Fruit fly (Drosophila melanogaster) whole organism, embryonic: ENCODE data around the gene EMC10.

Source experiments
- Adf1 ChIP-seq: fragments of 200-800 bp; sonication (Bioruptor generic); IDR thresholded peaks from 2 replicates; pipeline ENCODE4 v1.3.6; 2022; ENCODE audit warnings: missing biosample characterization, missing genetic modification characterization
- Atf3 ChIP-seq: fragments of 200-800 bp; sonication (Bioruptor generic); optimal IDR thresholded peaks from 3 replicates; lab custom pipeline; 2016; ENCODE audit warnings: missing biosample characterization, missing genetic modification characterization
- Blimp-1 ChIP-seq: fragments of 200-800 bp; sonication (Bioruptor generic); optimal IDR thresholded peaks from 3 replicates; lab custom pipeline; 2018; ENCODE audit warnings: missing biosample characterization, missing genetic modification characterization, mild to moderate bottlenecking, moderate library complexity, missing genetic modification reagents
- CG10267 ChIP-seq: fragments of 200-800 bp; sonication (Bioruptor generic); optimal IDR thresholded peaks from 2 replicates; lab custom pipeline; 2018; ENCODE audit warnings: missing biosample characterization, mild to moderate bottlenecking, missing genetic modification characterization, moderate library complexity
- CG10979 ChIP-seq: fragments of 200-800 bp; sonication (Bioruptor generic); optimal IDR thresholded peaks from 2 replicates; lab custom pipeline; 2018; ENCODE audit warnings: missing biosample characterization, mild to moderate bottlenecking, missing genetic modification characterization, moderate library complexity
- CG12942 ChIP-seq: fragments of 200-800 bp; sonication (Bioruptor generic); optimal IDR thresholded peaks from 3 replicates; lab custom pipeline; 2016; ENCODE audit warnings: missing biosample characterization, missing genetic modification characterization
- CG14860 ChIP-seq: fragments of 200-800 bp; sonication (Bioruptor generic); IDR thresholded peaks from 3 replicates; pipeline ENCODE4 v1.3.6; 2022; ENCODE audit warnings: missing biosample characterization, missing genetic modification characterization; ENCODE audit not compliant: partially characterized antibody
- CG1529 ChIP-seq: fragments of 200-800 bp; sonication (Bioruptor generic); optimal IDR thresholded peaks from 3 replicates; lab custom pipeline; 2018; ENCODE audit warnings: missing biosample characterization, missing genetic modification characterization
- CG16813 ChIP-seq: fragments of 200-800 bp; sonication (Bioruptor generic); IDR thresholded peaks from 3 replicates; pipeline ENCODE4 v1.3.6; 2022; ENCODE audit warnings: missing biosample characterization, missing genetic modification characterization; ENCODE audit not compliant: partially characterized antibody
- CG17361 ChIP-seq: fragments of 200-800 bp; sonication (Bioruptor generic); IDR thresholded peaks from 3 replicates; pipeline ENCODE4 v1.3.6; 2022; ENCODE audit warnings: missing biosample characterization, missing genetic modification characterization
- CG18619 ChIP-seq: fragments of 200-800 bp; sonication (Bioruptor generic); optimal IDR thresholded peaks from 3 replicates; lab custom pipeline; 2017; ENCODE audit warnings: missing biosample characterization, mild to moderate bottlenecking, missing genetic modification characterization
- CG30403 ChIP-seq: fragments of 200-800 bp; sonication (Bioruptor generic); optimal IDR thresholded peaks from 3 replicates; lab custom pipeline; 2016; ENCODE audit warnings: missing biosample characterization, missing genetic modification characterization
- CG34422 ChIP-seq: fragments of 200-800 bp; sonication (Bioruptor generic); IDR thresholded peaks from 3 replicates; pipeline ENCODE4 v1.3.6; 2022; ENCODE audit warnings: missing biosample characterization, missing genetic modification characterization
- CG4360 ChIP-seq: fragments of 200-800 bp; sonication (Bioruptor generic); IDR thresholded peaks from 2 replicates; pipeline ENCODE4 v1.3.6; 2022; ENCODE audit warnings: missing biosample characterization, missing genetic modification characterization
- CG6272 ChIP-seq: fragments of 200-800 bp; sonication (Bioruptor generic); IDR thresholded peaks from 2 replicates; pipeline ENCODE4 v1.3.6; 2022; ENCODE audit warnings: missing biosample characterization, missing genetic modification characterization
- CG6791 ChIP-seq: fragments of 200-800 bp; sonication (Bioruptor generic); IDR thresholded peaks from 3 replicates; pipeline ENCODE4 v1.3.6; 2022; ENCODE audit warnings: missing biosample characterization, missing genetic modification characterization; ENCODE audit not compliant: partially characterized antibody
- CG8281 ChIP-seq: fragments of 200-800 bp; sonication (Bioruptor generic); optimal IDR thresholded peaks from 2 replicates; lab custom pipeline; 2018; ENCODE audit warnings: missing biosample characterization, mild to moderate bottlenecking, missing genetic modification characterization, moderate library complexity
- CG8290 ChIP-seq, 3 experiments: fragments of 200-800 bp; sonication (Bioruptor generic); optimal IDR thresholded peaks; 2 replicates each; lab custom pipeline; 2016 to 2019; ENCODE audit warnings: missing biosample characterization in 3 of 3, missing genetic modification characterization in 3 of 3, mild to moderate bottlenecking in 2 of 3, moderate library complexity in 1 of 3
- CG9876 ChIP-seq: fragments of 200-800 bp; sonication (Bioruptor generic); optimal IDR thresholded peaks from 2 replicates; lab custom pipeline; 2016; ENCODE audit warnings: missing biosample characterization, missing genetic modification characterization
- Chrac-16 ChIP-seq: fragments of 200-800 bp; sonication (Bioruptor generic); optimal IDR thresholded peaks from 3 replicates; lab custom pipeline; 2016; ENCODE audit warnings: missing biosample characterization, missing genetic modification characterization
- CoRest ChIP-seq: fragments of 200-800 bp; sonication (Bioruptor generic); optimal IDR thresholded peaks from 3 replicates; lab custom pipeline; 2018; ENCODE audit warnings: missing biosample characterization, mild to moderate bottlenecking, missing genetic modification characterization, moderate library complexity
- Dfd ChIP-seq, 2 experiments: fragments of >200 bp; optimal IDR thresholded peaks; 2 replicates each; lab custom pipeline; 2017; ENCODE audit warnings: missing biosample characterization in 2 of 2, missing genetic modification characterization in 2 of 2
- Dip3 ChIP-seq: fragments of 200-800 bp; sonication (Bioruptor generic); optimal IDR thresholded peaks from 3 replicates; lab custom pipeline; 2016; ENCODE audit warnings: missing biosample characterization, missing genetic modification characterization
- E2f2 ChIP-seq: fragments of 200-800 bp; sonication (Bioruptor generic); IDR thresholded peaks from 2 replicates; pipeline ENCODE4 v1.3.6; 2022; ENCODE audit warnings: missing biosample characterization, missing genetic modification characterization
- Meics ChIP-seq: fragments of 200-800 bp; sonication (Bioruptor generic); optimal IDR thresholded peaks from 2 replicates; lab custom pipeline; 2017; ENCODE audit warnings: missing biosample characterization, mild to moderate bottlenecking, missing genetic modification characterization
- NfI ChIP-seq: fragments of 200-800 bp; sonication (Bioruptor generic); optimal IDR thresholded peaks from 3 replicates; lab custom pipeline; 2018; ENCODE audit warnings: missing biosample characterization, mild to moderate bottlenecking, missing genetic modification characterization, moderate library complexity
- Optix ChIP-seq: fragments of 200-800 bp; sonication (Bioruptor generic); IDR thresholded peaks from 3 replicates; pipeline ENCODE4 v1.3.6; 2022; ENCODE audit warnings: missing biosample characterization, missing genetic modification characterization
- Pdp1 ChIP-seq, 2 experiments: fragments of 200-800 bp; sonication (Bioruptor generic); optimal IDR thresholded peaks; 3 replicates each; lab custom pipeline; 2016; ENCODE audit warnings: missing biosample characterization in 2 of 2, missing genetic modification characterization in 2 of 2, mild to moderate bottlenecking in 1 of 2, moderate library complexity in 1 of 2
- Side ChIP-seq: fragments of 200-800 bp; sonication (Bioruptor generic); optimal IDR thresholded peaks from 2 replicates; lab custom pipeline; 2016; ENCODE audit warnings: missing biosample characterization, missing genetic modification characterization
- Sox102F ChIP-seq: fragments of 200-800 bp; sonication (Bioruptor generic); optimal IDR thresholded peaks from 2 replicates; lab custom pipeline; 2018; ENCODE audit warnings: missing biosample characterization, mild to moderate bottlenecking, missing genetic modification characterization, moderate library complexity
- Spps ChIP-seq: fragments of 200-800 bp; sonication (Bioruptor generic); optimal IDR thresholded peaks from 2 replicates; lab custom pipeline; 2018; ENCODE audit warnings: missing biosample characterization, mild to moderate bottlenecking, missing genetic modification characterization
- cg ChIP-seq: fragments of 200-800 bp; sonication (Bioruptor generic); optimal IDR thresholded peaks from 3 replicates; lab custom pipeline; 2019; ENCODE audit warnings: missing biosample characterization, mild to moderate bottlenecking, missing genetic modification characterization, moderate library complexity
- dan ChIP-seq: fragments of 200-800 bp; sonication (Bioruptor generic); IDR thresholded peaks from 2 replicates; pipeline ENCODE4 v1.3.6; 2022; ENCODE audit warnings: missing biosample characterization, missing genetic modification characterization
- dysf ChIP-seq: fragments of 200-800 bp; sonication (Bioruptor generic); IDR thresholded peaks from 3 replicates; pipeline ENCODE4 v1.3.6; 2022; ENCODE audit warnings: missing biosample characterization, missing genetic modification characterization
- fd102C ChIP-seq: fragments of 200-800 bp; sonication (Bioruptor generic); optimal IDR thresholded peaks from 2 replicates; lab custom pipeline; 2018; ENCODE audit warnings: missing biosample characterization, mild to moderate bottlenecking, missing genetic modification characterization, moderate library complexity
- fd96Cb ChIP-seq: fragments of 200-800 bp; sonication (Bioruptor generic); optimal IDR thresholded peaks from 2 replicates; lab custom pipeline; 2018; ENCODE audit warnings: missing biosample characterization, mild to moderate bottlenecking, missing genetic modification characterization, moderate library complexity
- gcm ChIP-seq: fragments of 200-800 bp; sonication (Bioruptor generic); optimal IDR thresholded peaks from 2 replicates; lab custom pipeline; 2019; ENCODE audit warnings: missing biosample characterization, mild to moderate bottlenecking, missing genetic modification characterization, moderate library complexity
- her ChIP-seq: fragments of 200-800 bp; sonication (Bioruptor generic); optimal IDR thresholded peaks from 2 replicates; lab custom pipeline; 2016; ENCODE audit warnings: missing biosample characterization, missing genetic modification characterization
- jing ChIP-seq: fragments of 200-800 bp; sonication (Bioruptor generic); optimal IDR thresholded peaks from 2 replicates; lab custom pipeline; 2018; ENCODE audit warnings: missing biosample characterization, mild to moderate bottlenecking, missing genetic modification characterization
- lilli ChIP-seq: fragments of 200-800 bp; sonication (Bioruptor generic); optimal IDR thresholded peaks from 3 replicates; lab custom pipeline; 2016; ENCODE audit warnings: missing biosample characterization, missing genetic modification characterization
- peb ChIP-seq: fragments of 200-800 bp; sonication (Bioruptor generic); IDR thresholded peaks from 2 replicates; pipeline ENCODE4 v1.3.6; 2022; ENCODE audit warnings: missing biosample characterization, missing genetic modification characterization
- repo ChIP-seq: fragments of 200-800 bp; sonication (Bioruptor generic); optimal IDR thresholded peaks from 2 replicates; lab custom pipeline; 2016; ENCODE audit warnings: missing biosample characterization, missing genetic modification characterization
- ro ChIP-seq: fragments of 200-800 bp; sonication (Bioruptor generic); IDR thresholded peaks from 2 replicates; pipeline ENCODE4 v1.3.6; 2022; ENCODE audit warnings: missing biosample characterization, missing genetic modification characterization
- sd ChIP-seq: fragments of 200-800 bp; sonication (Bioruptor generic); optimal IDR thresholded peaks from 3 replicates; lab custom pipeline; 2018; ENCODE audit warnings: missing biosample characterization, mild to moderate bottlenecking, missing genetic modification characterization, moderate library complexity
- sens ChIP-seq: fragments of 200-800 bp; sonication (Bioruptor generic); peaks from one replicate; lab custom pipeline; 2016; ENCODE audit warnings: missing biosample characterization, missing genetic modification characterization
- stwl ChIP-seq: fragments of 200-800 bp; sonication (Bioruptor generic); optimal IDR thresholded peaks from 3 replicates; lab custom pipeline; 2018; ENCODE audit warnings: missing biosample characterization, mild to moderate bottlenecking, missing genetic modification characterization, moderate library complexity
- sug ChIP-seq: fragments of 200-800 bp; optimal IDR thresholded peaks from 2 replicates; lab custom pipeline; 2019; ENCODE audit warnings: missing biosample characterization, mild to moderate bottlenecking, missing genetic modification characterization, moderate library complexity
- tup ChIP-seq: fragments of 200-800 bp; sonication (Bioruptor generic); optimal IDR thresholded peaks from 2 replicates; lab custom pipeline; 2016; ENCODE audit warnings: missing biosample characterization, mild to moderate bottlenecking, missing genetic modification characterization, moderate library complexity
- unpg ChIP-seq: fragments of 200-800 bp; sonication (Bioruptor generic); optimal IDR thresholded peaks from 3 replicates; lab custom pipeline; 2018; ENCODE audit warnings: missing biosample characterization, mild to moderate bottlenecking, missing genetic modification characterization, moderate library complexity
- wek ChIP-seq: fragments of 200-800 bp; sonication (Bioruptor generic); optimal IDR thresholded peaks from 3 replicates; lab custom pipeline; 2018; ENCODE audit warnings: missing biosample characterization, mild to moderate bottlenecking, missing genetic modification characterization, moderate library complexity
- z ChIP-seq: fragments of 200-800 bp; sonication (Bioruptor generic); IDR thresholded peaks from 3 replicates; pipeline ENCODE4 v1.3.6; 2022; ENCODE audit warnings: missing biosample characterization, missing genetic modification characterization

Gene EMC10

DNA sequence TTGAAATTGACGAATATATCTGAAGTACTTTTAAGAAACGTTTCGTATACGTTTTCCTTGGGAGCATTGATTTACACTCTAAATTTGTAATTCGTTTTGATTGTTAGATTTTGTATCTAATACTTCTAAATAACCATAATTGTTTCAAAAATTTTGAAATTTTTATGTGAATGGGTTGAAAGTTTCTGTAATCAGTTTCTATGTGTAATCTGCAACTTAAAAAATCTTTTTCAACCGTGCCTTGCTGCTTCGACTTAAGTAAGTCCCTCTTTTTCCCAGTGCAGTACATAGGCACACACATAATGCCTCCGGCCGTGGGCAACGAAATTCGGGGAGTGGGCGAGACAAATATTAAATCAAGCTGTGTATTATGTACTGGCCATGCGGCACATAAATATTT is 11.5 kb downstream of the EMC10 start (continued):
- no peak for TF ChIP-seq Chrac-16 (GFP tag; lab: Kevin White, UChicago)
- TF ChIP-seq dysf (GFP tag; lab: Robert Waterston, UW) = no peak
- no peak for TF ChIP-seq CG4360 (GFP tag; lab: Robert Waterston, UW)
- no peak for TF ChIP-seq peb
- TF ChIP-seq jing = no peak
- peak; percentile 23 for TF ChIP-seq fd96Cb
- TF ChIP-seq stwl (tag; lab: Kevin White, UChicago) = no peak
- no peak for TF ChIP-seq unpg
- TF ChIP-seq CG14860 (GFP tag; lab: Robert Waterston, UW) = no peak
- TF ChIP-seq wek (GFP tag; lab: Kevin White, UChicago) = no peak
- no peak for TF ChIP-seq CG6272 (GFP tag; lab: Robert Waterston, UW)
- TF ChIP-seq CG8290 (GFP tag; optimal IDR thresholded peaks at IDR 0.05; lab: Kevin White, UChicago) = no peak
- TF ChIP-seq CG8290 (tag; optimal IDR thresholded peaks at IDR 0.05; lab: Kevin White, UChicago) = no peak
- no peak for TF ChIP-seq Side (GFP tag; lab: Kevin White, UChicago)
- TF ChIP-seq Sox102F (GFP tag; lab: Kevin White, UChicago) = no peak
- no peak for TF ChIP-seq Adf1
- TF ChIP-seq CG30403 (GFP tag; lab: Kevin White, UChicago) = no peak
- TF ChIP-seq Meics (GFP tag; lab: Kevin White, UChicago) = no peak
- no peak for TF ChIP-seq Spps (tag; lab: Kevin White, UChicago)
- no peak for TF ChIP-seq her (GFP tag; lab: Kevin White, UChicago)
- peak; percentile 60 for TF ChIP-seq CG10979 (tag; lab: Kevin White, UChicago)
- no peak for TF ChIP-seq lilli (GFP tag; lab: Kevin White, UChicago)
- TF ChIP-seq CG1529 = no peak
- TF ChIP-seq Atf3 (GFP tag; lab: Kevin White, UChicago) = no peak
- TF ChIP-seq CG16813 (GFP tag; lab: Robert Waterston, UW) = no peak
- no peak for TF ChIP-seq E2f2 (GFP tag; lab: Robert Waterston, UW)
- TF ChIP-seq gcm (GFP tag; lab: Kevin White, UChicago) = no peak
- no peak for TF ChIP-seq CG6791
- no peak for TF ChIP-seq dan
- peak; percentile 75 for TF ChIP-seq sens (GFP tag; lab: Kevin White, UChicago)
- peak in 1 of 2 experiments; percentile 22 for TF ChIP-seq Pdp1 (GFP tag; optimal IDR thresholded peaks at IDR 0.05; lab: Kevin White, UChicago)
- no peak for TF ChIP-seq tup (GFP tag; lab: Kevin White, UChicago)
- no peak for TF ChIP-seq sd (tag; lab: Kevin White, UChicago)
- TF ChIP-seq CG8281 = no peak
- no peak for TF ChIP-seq CoRest (tag; lab: Kevin White, UChicago)
- TF ChIP-seq Optix (GFP tag; lab: Robert Waterston, UW) = no peak
- TF ChIP-seq Blimp-1 (GFP tag; lab: Kevin White, UChicago) = no peak
- no peak for TF ChIP-seq CG12942 (GFP tag; lab: Kevin White, UChicago)
- peak; percentile 23 for TF ChIP-seq CG10267 (tag; lab: Kevin White, UChicago)
- TF ChIP-seq CG18619 (GFP tag; lab: Kevin White, UChicago) = no peak
- TF ChIP-seq fd102C (GFP tag; lab: Kevin White, UChicago) = no peak
- no peak for TF ChIP-seq Dip3
- no peak for TF ChIP-seq CG34422 (GFP tag; lab: Robert Waterston, UW)
- TF ChIP-seq CG9876 (GFP tag; lab: Kevin White, UChicago) = no peak
- no peak for TF ChIP-seq cg
- no peak for TF ChIP-seq sug
- no peak for TF ChIP-seq NfI (GFP tag; lab: Kevin White, UChicago)
- no peak for TF ChIP-seq ro
- TF ChIP-seq repo (GFP tag; lab: Kevin White, UChicago) = no peak
- TF ChIP-seq Dfd (GFP tag; optimal IDR thresholded peaks at IDR 0.05; lab: Kevin White, UChicago) = no peak
- no peak for TF ChIP-seq z (GFP tag; lab: Robert Waterston, UW)
- TF ChIP-seq CG17361 (GFP tag; lab: Robert Waterston, UW) = peak; percentile 59; the same call in 2 of the 3 replicates
